Fruit fly (Drosophila melanogaster): ENCODE results near the gene CG32554.
A peak's percentile ranks its signal among the peaks of the same experiment; 100 is the strongest.

Gene CG32554

DNA sequence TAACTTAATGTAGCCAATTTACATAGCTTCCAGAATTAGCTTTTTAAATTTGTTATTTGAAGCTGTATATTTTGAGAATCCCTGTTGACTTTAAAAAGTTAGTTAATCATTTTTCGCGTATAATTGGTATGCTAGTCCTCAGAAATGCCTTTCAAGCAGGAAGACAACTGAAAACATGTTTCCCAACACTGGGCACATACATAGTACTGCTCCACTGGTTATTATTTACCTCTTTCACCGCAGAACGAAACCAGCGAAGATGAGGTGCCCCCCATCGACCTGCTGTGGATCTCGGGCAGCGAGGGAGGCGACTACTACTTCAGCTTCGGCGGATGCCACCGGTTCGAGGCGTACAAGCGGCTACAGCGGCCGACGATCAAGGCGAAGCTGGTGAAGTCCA lies 5.3 kb upstream of the CG32554 start:
- TF ChIP-seq pan (optimal IDR thresholded peaks at IDR 0.05) (no peak), CG8478 (optimal IDR thresholded peaks at IDR 0.05) (no peak), usp (GFP tag; optimal IDR thresholded peaks at IDR 0.05) (no peak), Dll (optimal IDR thresholded peaks at IDR 0.05) (no peak), EcR (GFP tag; optimal IDR thresholded peaks at IDR 0.05) (no peak), psq (optimal IDR thresholded peaks at IDR 0.05) (no peak)

DNA sequence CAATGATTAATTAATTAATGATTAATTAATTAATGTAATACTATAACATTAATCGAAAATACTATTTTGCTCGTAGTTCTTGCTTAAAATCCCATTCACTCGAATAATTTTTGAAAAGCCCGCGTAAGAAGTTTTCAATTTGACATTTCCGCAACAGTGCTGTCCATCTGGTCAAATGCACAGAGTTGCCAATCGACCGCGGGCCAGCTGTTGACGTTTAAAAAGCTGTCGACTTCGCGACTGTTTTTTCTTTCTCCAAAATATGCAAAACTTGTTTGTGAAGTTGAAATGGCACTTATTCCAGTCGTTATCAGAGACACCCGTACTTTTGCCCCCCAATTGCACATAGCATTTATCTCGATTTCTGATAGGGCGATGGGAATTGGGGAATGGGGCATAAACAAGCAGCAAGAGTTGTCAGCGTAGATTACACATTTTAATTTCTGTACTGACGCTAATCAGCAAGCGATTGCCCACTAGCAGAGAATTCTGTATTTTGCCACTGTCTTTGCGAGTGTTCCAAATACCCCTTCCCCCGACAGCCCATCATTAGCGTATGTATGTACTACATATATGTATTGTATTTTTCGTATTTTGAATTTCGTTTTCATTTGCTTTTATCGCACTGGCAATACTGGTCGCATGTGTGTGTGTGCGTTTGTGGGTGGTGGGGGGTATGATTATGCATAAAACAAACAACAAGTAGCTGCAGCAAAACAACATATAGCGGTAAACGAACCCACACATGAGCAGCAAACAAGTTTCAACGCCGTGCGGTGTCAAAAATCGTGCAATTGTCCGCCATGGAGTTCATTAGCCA lies 4.2 kb upstream of the CG32554 start, which contains the start of gene Srx:
Gene Srx, plus strand, starts transcription at position 517 of the 820 bp plus-strand sequence.
- no peak for TF ChIP-seq psq (optimal IDR thresholded peaks at IDR 0.05)
- TF ChIP-seq usp (GFP tag; optimal IDR thresholded peaks at IDR 0.05), result no peak
- no peak for TF ChIP-seq Dll (optimal IDR thresholded peaks at IDR 0.05)
- no peak for TF ChIP-seq CG8478 (optimal IDR thresholded peaks at IDR 0.05)
- TF ChIP-seq EcR (GFP tag; optimal IDR thresholded peaks at IDR 0.05), result no peak
- no peak for TF ChIP-seq pan (optimal IDR thresholded peaks at IDR 0.05)

DNA sequence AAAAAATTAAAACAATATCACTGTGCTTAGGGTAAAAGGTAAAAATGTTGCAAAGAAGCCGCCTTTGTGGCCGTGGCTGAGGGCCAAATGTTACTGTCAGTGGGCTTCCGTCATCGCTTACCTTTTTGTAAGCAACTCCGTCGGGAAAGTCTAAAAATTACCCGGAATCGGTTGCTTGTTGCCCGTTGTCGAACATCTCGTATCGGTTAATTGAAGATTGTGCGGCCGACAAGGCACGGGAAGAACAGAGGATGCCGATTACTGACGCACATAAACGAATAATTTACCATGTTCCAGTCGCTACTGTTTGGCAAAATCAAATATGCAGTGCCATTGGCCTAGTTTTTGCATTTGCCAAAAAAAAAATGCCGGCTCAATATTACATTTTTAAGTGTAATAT lies 3.5 kb upstream of the CG32554 start, which contains the start of gene Mco4:
Gene Mco4, minus strand, starts transcription at position 101 of the 400 bp plus-strand sequence.
- TF ChIP-seq EcR (GFP tag; optimal IDR thresholded peaks at IDR 0.05) (no peak), Dll (optimal IDR thresholded peaks at IDR 0.05) (no peak), pan (optimal IDR thresholded peaks at IDR 0.05) (no peak), CG8478 (optimal IDR thresholded peaks at IDR 0.05) (no peak)

DNA sequence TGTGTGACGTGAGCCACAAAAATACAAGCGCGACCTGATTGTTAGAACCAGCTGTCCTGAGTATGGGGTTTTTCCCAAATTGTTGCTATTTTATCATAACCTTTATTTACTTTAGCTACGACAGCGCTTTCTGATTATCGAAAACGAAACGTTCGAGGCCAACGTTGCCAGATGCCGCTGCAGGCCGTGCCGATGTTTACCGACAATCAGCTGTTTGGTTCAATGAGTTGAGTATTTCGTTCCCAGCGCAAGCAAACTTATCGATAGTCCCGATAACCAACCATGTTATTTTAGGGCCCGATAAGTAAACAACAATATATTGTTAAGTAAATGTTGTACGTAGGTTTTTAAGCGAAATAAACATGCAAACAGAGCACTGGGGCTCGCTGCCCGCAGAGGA lies 2.3 kb downstream of the CG32554 start, which contains the start of the genes CG15814 and Spt7:
Gene CG15814, minus strand, starts transcription at position 164 of the 400 bp plus-strand sequence.
Gene Spt7, plus strand, starts transcription at position 282 of the 400 bp plus-strand sequence.
- TF ChIP-seq pan (optimal IDR thresholded peaks at IDR 0.05), result no peak
- TF ChIP-seq EcR (GFP tag; optimal IDR thresholded peaks at IDR 0.05), result no peak
- no peak for TF ChIP-seq usp (GFP tag; optimal IDR thresholded peaks at IDR 0.05)
- no peak for TF ChIP-seq psq (optimal IDR thresholded peaks at IDR 0.05)
- TF ChIP-seq Dll (optimal IDR thresholded peaks at IDR 0.05), result no peak
- TF ChIP-seq CG8478 (optimal IDR thresholded peaks at IDR 0.05), result no peak

dm6 chrX:17845820-17846379 lies 6.6 kb downstream of the CG32554 start:
- TF ChIP-seq EcR (GFP tag; optimal IDR thresholded peaks at IDR 0.05), result no peak
- no peak for TF ChIP-seq pan (optimal IDR thresholded peaks at IDR 0.05)
- TF ChIP-seq psq (optimal IDR thresholded peaks at IDR 0.05), result no peak
- no peak for TF ChIP-seq CG8478 (optimal IDR thresholded peaks at IDR 0.05)
- no peak for TF ChIP-seq usp (GFP tag; optimal IDR thresholded peaks at IDR 0.05)
- TF ChIP-seq Dll (optimal IDR thresholded peaks at IDR 0.05), result no peak

- no peak for TF ChIP-seq CG8478 (optimal IDR thresholded peaks at IDR 0.05)
- TF ChIP-seq pan (optimal IDR thresholded peaks at IDR 0.05), result no peak
- TF ChIP-seq Dll (optimal IDR thresholded peaks at IDR 0.05), result no peak
- no peak for TF ChIP-seq EcR (GFP tag; optimal IDR thresholded peaks at IDR 0.05)
- TF ChIP-seq usp (GFP tag; optimal IDR thresholded peaks at IDR 0.05), result no peak
- TF ChIP-seq psq (optimal IDR thresholded peaks at IDR 0.05), result no peak
Observed at dm6 chrX:17844623-17845022, 7.9 kb downstream of the CG32554 start, which contains the start of the genes CG8142 and Ucp4A. TSS of gene CG8142 (minus strand) at chrX:17844704. TSS of gene Ucp4A (plus strand) at chrX:17844949.

DNA sequence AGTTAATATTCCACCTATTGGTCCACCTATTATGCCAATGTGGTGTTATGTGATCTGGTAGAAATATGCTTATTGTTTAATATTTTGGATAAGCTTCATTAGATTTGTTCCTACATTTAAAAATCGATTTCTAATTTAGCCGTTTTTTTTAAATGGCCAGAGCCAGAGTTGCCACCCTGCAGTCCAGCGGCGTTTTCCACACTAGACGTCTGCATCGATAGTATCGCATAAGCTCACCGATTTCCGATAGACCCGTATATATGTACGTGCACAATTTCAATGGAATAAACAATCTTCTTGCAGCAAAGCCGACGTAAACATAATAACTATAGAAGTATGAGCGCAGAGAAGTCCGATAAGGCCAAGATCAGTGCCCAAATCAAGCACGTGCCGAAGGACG lies 10.6 kb downstream of the CG32554 start, which contains the start of gene Taf9:
Gene Taf9, plus strand, starts transcription at position 239 of the 400 bp plus-strand sequence.
- no peak for TF ChIP-seq usp (GFP tag; optimal IDR thresholded peaks at IDR 0.05)
- no peak for TF ChIP-seq EcR (GFP tag; optimal IDR thresholded peaks at IDR 0.05)
- TF ChIP-seq pan (optimal IDR thresholded peaks at IDR 0.05), result no peak
- no peak for TF ChIP-seq psq (optimal IDR thresholded peaks at IDR 0.05)
- TF ChIP-seq Dll (optimal IDR thresholded peaks at IDR 0.05), result no peak
- TF ChIP-seq CG8478 (optimal IDR thresholded peaks at IDR 0.05), result no peak

DNA sequence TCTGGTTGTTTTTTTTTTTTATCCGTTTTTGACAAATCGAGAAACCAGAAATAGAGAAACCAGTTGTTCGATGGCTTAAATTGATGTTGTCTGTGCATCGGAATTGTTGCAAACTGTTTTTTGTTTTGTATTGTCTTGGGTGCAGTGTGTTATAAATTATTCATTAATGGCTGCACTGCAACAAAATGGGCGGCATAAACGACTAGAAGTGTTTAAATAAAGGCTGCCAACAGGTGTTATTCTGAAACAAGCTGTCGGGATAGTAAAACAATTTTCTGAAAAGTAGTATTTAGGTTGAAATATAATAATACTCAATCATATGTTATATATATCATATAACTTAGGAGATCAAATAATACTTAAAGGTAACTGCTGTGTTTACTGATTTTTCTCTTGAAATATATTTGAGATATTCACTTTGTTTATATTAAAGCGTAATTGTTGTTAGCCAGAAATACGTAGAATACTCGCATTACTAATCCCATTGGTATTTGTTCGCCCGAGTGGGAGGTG lies 16.0 kb downstream of the CG32554 start:
- TF ChIP-seq Dll (optimal IDR thresholded peaks at IDR 0.05) (no peak), pan (optimal IDR thresholded peaks at IDR 0.05) (no peak), EcR (GFP tag; optimal IDR thresholded peaks at IDR 0.05) (no peak), psq (optimal IDR thresholded peaks at IDR 0.05) (no peak), CG8478 (optimal IDR thresholded peaks at IDR 0.05) (no peak), usp (GFP tag; optimal IDR thresholded peaks at IDR 0.05) (no peak)

- TF ChIP-seq pan (optimal IDR thresholded peaks at IDR 0.05) (no peak), usp (GFP tag; optimal IDR thresholded peaks at IDR 0.05) (no peak), psq (optimal IDR thresholded peaks at IDR 0.05) (no peak), Dll (optimal IDR thresholded peaks at IDR 0.05) (no peak), CG8478 (optimal IDR thresholded peaks at IDR 0.05) (no peak), EcR (GFP tag; optimal IDR thresholded peaks at IDR 0.05) (no peak)
Observed at dm6 chrX:17834754-17835153, 17.7 kb downstream of the CG32554 start.

DNA sequence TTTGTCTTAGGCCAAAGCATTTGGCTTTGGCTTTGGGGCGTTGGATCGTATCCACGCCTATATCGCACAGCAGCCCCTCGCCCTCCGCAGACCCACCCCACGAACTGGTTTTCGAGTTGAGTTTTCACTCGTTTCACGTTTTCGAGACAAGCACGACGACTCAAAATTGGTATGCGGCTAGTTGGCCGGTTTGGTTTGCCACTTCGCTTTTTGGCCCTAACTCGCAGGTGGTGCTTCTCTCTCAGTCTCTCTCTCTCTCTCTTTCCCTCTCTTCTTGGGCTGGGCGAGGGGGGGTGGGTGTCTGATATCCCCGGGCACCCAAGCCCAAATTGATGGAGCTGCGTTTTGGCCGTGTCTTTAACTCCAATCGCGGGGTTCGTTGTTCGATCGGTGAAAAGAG lies 18.5 kb downstream of the CG32554 start:
- TF ChIP-seq EcR (GFP tag; optimal IDR thresholded peaks at IDR 0.05) (peak in 1 of 2 experiments; percentile 5), CG8478 (optimal IDR thresholded peaks at IDR 0.05) (no peak)

DNA sequence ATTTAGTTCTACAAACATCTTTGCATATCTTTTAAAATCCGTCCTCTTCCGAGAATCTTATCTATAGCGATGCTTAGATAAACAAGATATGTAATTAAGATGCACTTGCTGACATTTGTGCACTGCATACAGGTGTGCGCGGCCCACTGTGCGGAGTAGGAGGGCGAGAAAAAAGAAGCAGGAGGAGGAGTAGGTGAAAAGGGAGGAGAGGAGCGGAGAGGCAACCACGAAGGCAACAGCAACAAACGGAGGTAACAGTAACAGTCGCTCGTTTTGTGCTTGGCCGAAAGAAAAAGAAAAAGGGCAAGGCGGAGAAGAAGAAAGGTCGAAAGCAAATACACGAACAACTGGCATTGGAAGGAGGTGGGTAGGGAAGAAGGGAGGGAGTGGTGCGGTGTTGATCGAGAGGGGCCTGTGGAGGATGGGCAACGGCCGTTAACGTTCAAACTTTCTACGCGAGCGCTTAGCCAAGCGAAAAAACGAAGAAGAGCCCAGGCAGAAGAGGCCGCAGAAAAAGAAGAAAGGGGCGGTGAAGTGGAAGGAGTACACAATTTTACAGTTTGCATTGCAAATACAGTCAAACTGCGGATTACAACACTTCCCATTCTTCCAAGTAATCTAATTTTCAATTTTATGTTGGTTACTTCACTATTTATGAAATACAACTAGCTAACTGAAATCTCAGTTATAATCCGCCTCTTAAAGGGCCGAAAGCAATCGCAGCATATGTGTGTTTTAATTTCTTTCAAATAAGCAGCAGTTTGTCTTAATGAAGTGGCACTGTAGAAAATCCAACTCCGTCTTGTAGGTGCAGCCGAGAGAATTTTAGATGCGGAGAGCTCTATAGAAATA lies 20.1 kb downstream of the CG32554 start:
- TF ChIP-seq usp (GFP tag; optimal IDR thresholded peaks at IDR 0.05) (no peak), pan (optimal IDR thresholded peaks at IDR 0.05) (no peak), psq (optimal IDR thresholded peaks at IDR 0.05) (no peak), EcR (GFP tag; optimal IDR thresholded peaks at IDR 0.05) (no peak), Dll (optimal IDR thresholded peaks at IDR 0.05) (no peak), CG8478 (optimal IDR thresholded peaks at IDR 0.05) (no peak)

All from whole organism.